Worm (Caenorhabditis elegans) whole organism, young adult: ENCODE data around the gene cut-2.

ENCODE experiments used
- B0035.1 ChIP-seq: sonication (generic microtip); optimal IDR thresholded peaks from 2 replicates; lab custom pipeline; 2016; ENCODE audit warnings: missing genetic modification characterization, mild to moderate bottlenecking, missing compliant biosample characterization, missing genotype, missing genetic modification reagents
- B0261.1 ChIP-seq: sonication (generic microtip); optimal IDR thresholded peaks from 2 replicates; lab custom pipeline; 2016; ENCODE audit warnings: mild to moderate bottlenecking, missing genetic modification characterization, moderate library complexity, missing compliant biosample characterization
- C06A6.2 ChIP-seq: fragments of 200-800 bp; sonication (Bioruptor generic); conservative IDR thresholded peaks from 2 replicates; pipeline ENCODE4 v1.3.6; 2022; ENCODE audit warnings: missing genetic modification characterization, missing compliant biosample characterization
- C17E4.6 ChIP-seq: fragments of 200-800 bp; sonication (Bioruptor generic); IDR thresholded peaks from 2 replicates; pipeline ENCODE4 v1.3.6; 2022; ENCODE audit warnings: missing genetic modification reagents, missing genetic modification characterization, missing compliant biosample characterization
- D2030.7 ChIP-seq: fragments of 200-800 bp; sonication (Bioruptor generic); IDR thresholded peaks from 2 replicates; pipeline ENCODE4 v1.3.6; 2022; ENCODE audit warnings: missing genetic modification reagents, missing genetic modification characterization, missing compliant biosample characterization
- F52B5.7 ChIP-seq: sonication (generic microtip); optimal IDR thresholded peaks from 2 replicates; lab custom pipeline; 2016; ENCODE audit warnings: mild to moderate bottlenecking, missing genetic modification characterization, missing compliant biosample characterization
- K11D2.4 ChIP-seq: fragments of 200-800 bp; sonication (Bioruptor generic); IDR thresholded peaks from 2 replicates; pipeline ENCODE4 v1.3.6; 2022; ENCODE audit warnings: missing genetic modification reagents, missing genetic modification characterization, missing compliant biosample characterization
- Y53F4B.3 ChIP-seq: fragments of 200-800 bp; sonication (Bioruptor generic); IDR thresholded peaks from 2 replicates; pipeline ENCODE4 v1.3.6; 2022; ENCODE audit warnings: missing genetic modification reagents, missing genetic modification characterization, missing compliant biosample characterization
- Y67H2A.10 ChIP-seq: fragments of 200-800 bp; sonication (Bioruptor generic); conservative IDR thresholded peaks from 2 replicates; pipeline ENCODE4 v1.3.6; 2022; ENCODE audit warnings: missing genetic modification reagents, missing genetic modification characterization, missing compliant biosample characterization
- Y79H2A.3 ChIP-seq: fragments of 200-800 bp; sonication (Bioruptor generic); conservative IDR thresholded peaks from 2 replicates; pipeline ENCODE4 v1.3.6; 2022; ENCODE audit warnings: missing genetic modification reagents, missing genetic modification characterization, missing compliant biosample characterization
- akir-1 ChIP-seq: fragments of 200-800 bp; sonication (Bioruptor generic); optimal IDR thresholded peaks from 2 replicates; lab custom pipeline; 2018; ENCODE audit warnings: mild to moderate bottlenecking, missing genetic modification characterization, moderate library complexity, missing compliant biosample characterization
- aptf-2 ChIP-seq: fragments of 200-800 bp; sonication (Bioruptor generic); conservative IDR thresholded peaks from 2 replicates; pipeline ENCODE4 v1.3.6; 2022; ENCODE audit warnings: missing genetic modification reagents, missing genetic modification characterization, missing compliant biosample characterization
- athp-1 ChIP-seq: sonication (generic microtip); optimal IDR thresholded peaks from 2 replicates; lab custom pipeline; 2017; ENCODE audit warnings: mild to moderate bottlenecking, missing genetic modification characterization, missing compliant biosample characterization
- attf-3 ChIP-seq: fragments of 200-800 bp; sonication (Bioruptor generic); conservative IDR thresholded peaks from 2 replicates; pipeline ENCODE4 v1.3.6; 2022; ENCODE audit warnings: missing genetic modification reagents, missing genetic modification characterization, missing compliant biosample characterization
- cebp-1 ChIP-seq, 2 experiments: fragments of 200-800 bp in 1 of 2; sonication (Bioruptor generic) in 1 of 2; sonication (generic microtip) in 1 of 2; IDR thresholded peaks in 1 of 2; optimal IDR thresholded peaks in 1 of 2; 2 replicates each; pipeline versions ENCODE4 v1.3.6 to Lab custom; 2017 to 2022; ENCODE audit warnings: missing compliant biosample characterization in 2 of 2, missing genetic modification characterization in 2 of 2, mild to moderate bottlenecking in 1 of 2, missing genetic modification reagents in 1 of 2, moderate library complexity in 1 of 2
- ceh-40 ChIP-seq: fragments of 200-800 bp; sonication (Bioruptor generic); IDR thresholded peaks from 2 replicates; pipeline ENCODE4 v1.3.6; 2022; ENCODE audit warnings: missing genetic modification characterization, missing compliant biosample characterization
- ceh-79 ChIP-seq: sonication (generic microtip); optimal IDR thresholded peaks from 2 replicates; lab custom pipeline; 2017; ENCODE audit warnings: mild to moderate bottlenecking, missing genetic modification characterization, missing compliant biosample characterization
- dox-1 ChIP-seq: fragments of 200-800 bp; sonication (Bioruptor generic); IDR thresholded peaks from 2 replicates; pipeline ENCODE4 v1.3.6; 2022; ENCODE audit warnings: missing genetic modification reagents, missing genetic modification characterization, missing compliant biosample characterization
- dpff-1 ChIP-seq: sonication (generic microtip); optimal IDR thresholded peaks from 2 replicates; lab custom pipeline; 2017; ENCODE audit warnings: mild to moderate bottlenecking, missing genetic modification characterization, missing compliant biosample characterization
- egl-18 ChIP-seq: fragments of 200-800 bp; sonication (Bioruptor generic); IDR thresholded peaks from 2 replicates; pipeline ENCODE4 v1.3.6; 2022; ENCODE audit warnings: missing genetic modification reagents, missing genetic modification characterization, missing compliant biosample characterization
- egl-44 ChIP-seq: fragments of 200-800 bp; sonication (Bioruptor generic); IDR thresholded peaks from 2 replicates; pipeline ENCODE4 v1.3.6; 2022; ENCODE audit warnings: missing genetic modification reagents, missing genetic modification characterization, missing compliant biosample characterization
- hlh-26 ChIP-seq: fragments of 200-800 bp; sonication (Bioruptor generic); conservative IDR thresholded peaks from 2 replicates; pipeline ENCODE4 v1.3.6; 2022; ENCODE audit warnings: missing genetic modification reagents, missing genetic modification characterization, missing compliant biosample characterization
- hmg-1.2 ChIP-seq: fragments of 200-800 bp; sonication (Bioruptor generic); IDR thresholded peaks from 2 replicates; pipeline ENCODE4 v1.3.6; 2022; ENCODE audit warnings: missing genetic modification reagents, missing genetic modification characterization, missing compliant biosample characterization
- hmg-20 ChIP-seq: fragments of 200-800 bp; sonication (Bioruptor generic); IDR thresholded peaks from 2 replicates; pipeline ENCODE4 v1.3.6; 2022; ENCODE audit warnings: missing genetic modification reagents, missing genetic modification characterization, missing compliant biosample characterization
- lag-1 ChIP-seq: fragments of 200-800 bp; sonication (Bioruptor generic); IDR thresholded peaks from 2 replicates; pipeline ENCODE4 v1.3.6; 2022; ENCODE audit warnings: missing genetic modification reagents, missing genetic modification characterization, missing compliant biosample characterization
- let-526 ChIP-seq: fragments of 200-800 bp; sonication (Bioruptor generic); IDR thresholded peaks from 2 replicates; pipeline ENCODE4 v1.3.6; 2022; ENCODE audit warnings: missing genetic modification reagents, missing genetic modification characterization, missing compliant biosample characterization
- lin-54 ChIP-seq: fragments of 200-800 bp; sonication (Bioruptor generic); optimal IDR thresholded peaks from 2 replicates; lab custom pipeline; 2018; ENCODE audit warnings: mild to moderate bottlenecking, missing genetic modification characterization, missing compliant biosample characterization
- madf-10 ChIP-seq: sonication (generic microtip); optimal IDR thresholded peaks from 2 replicates; lab custom pipeline; 2016; ENCODE audit warnings: mild to moderate bottlenecking, missing genetic modification characterization, missing compliant biosample characterization
- madf-6 ChIP-seq: fragments of 200-800 bp; sonication (Bioruptor generic); IDR thresholded peaks from 2 replicates; pipeline ENCODE4 v1.3.6; 2022; ENCODE audit warnings: missing genetic modification reagents, missing genetic modification characterization, missing compliant biosample characterization
- mcd-1 ChIP-seq: fragments of 200-800 bp; sonication (Bioruptor generic); IDR thresholded peaks from 2 replicates; pipeline ENCODE4 v1.3.6; 2022; ENCODE audit warnings: missing genetic modification reagents, missing genetic modification characterization, missing compliant biosample characterization
- mes-4 ChIP-seq: sonication (generic microtip); optimal IDR thresholded peaks from 2 replicates; lab custom pipeline; 2016; ENCODE audit warnings: missing genotype, missing genetic modification characterization, missing compliant biosample characterization
- nhr-120 ChIP-seq: fragments of 200-800 bp; sonication (Bioruptor generic); IDR thresholded peaks from 2 replicates; pipeline ENCODE4 v1.3.6; 2022; ENCODE audit warnings: missing genetic modification characterization, missing compliant biosample characterization
- pha-4 ChIP-seq: fragments of 150-350 bp; sonication (generic microtip); optimal IDR thresholded peaks from 2 replicates; lab custom pipeline; 2014; ENCODE audit warnings: missing biosample characterization, missing genetic modification reagents, missing genetic modification characterization
- rcor-1 ChIP-seq: fragments of 200-800 bp; sonication (Bioruptor generic); IDR thresholded peaks from 2 replicates; pipeline ENCODE4 v1.3.6; 2022; ENCODE audit warnings: missing genetic modification reagents, missing genetic modification characterization, missing compliant biosample characterization
- rpc-1 ChIP-seq, 2 experiments: fragments of 150-350 bp in 1 of 2; sonication (generic microtip) in 1 of 2; optimal IDR thresholded peaks; 2 replicates each; lab custom pipeline; 2014 to 2018; ENCODE audit warnings: missing biosample characterization in 1 of 2, missing genetic modification characterization in 1 of 2, missing genetic modification reagents in 1 of 2, missing genotype in 1 of 2
- sdz-38 ChIP-seq: sonication (generic microtip); optimal IDR thresholded peaks from 2 replicates; lab custom pipeline; 2016; ENCODE audit warnings: missing genotype, missing genetic modification characterization, missing compliant biosample characterization
- sea-2 ChIP-seq: fragments of 200-800 bp; sonication (Bioruptor generic); IDR thresholded peaks from 2 replicates; pipeline ENCODE4 v1.3.6; 2022; ENCODE audit warnings: missing genetic modification characterization, missing compliant biosample characterization
- snpc-1.1 ChIP-seq: sonication (generic microtip); optimal IDR thresholded peaks from 2 replicates; lab custom pipeline; 2017; ENCODE audit warnings: missing genetic modification characterization, mild to moderate bottlenecking, missing compliant biosample characterization, antibody characterized with exemption, moderate library complexity, missing genotype, missing genetic modification reagents; ENCODE audit not compliant: insufficient read depth
- snpc-4 ChIP-seq, 5 experiments: fragments of 150-350 bp in 1 of 5; sonication (generic microtip) in 4 of 5; optimal IDR thresholded peaks; 2 replicates each; lab custom pipeline; 2014 to 2018; ENCODE audit warnings: missing genetic modification characterization in 5 of 5, missing biosample characterization in 3 of 5, antibody characterized with exemption in 2 of 5, mild to moderate bottlenecking in 2 of 5, missing compliant biosample characterization in 2 of 5, missing genotype in 2 of 5, moderate library complexity in 2 of 5, missing genetic modification reagents in 1 of 5
- tbx-9 ChIP-seq: sonication (generic microtip); optimal IDR thresholded peaks from 2 replicates; lab custom pipeline; 2016; ENCODE audit warnings: borderline replicate concordance, missing genetic modification characterization, inconsistent platforms, missing compliant biosample characterization
- tlf-1 ChIP-seq: fragments of 200-800 bp; sonication (Bioruptor generic); optimal IDR thresholded peaks from 2 replicates; lab custom pipeline; 2018; ENCODE audit warnings: mild to moderate bottlenecking, missing genetic modification characterization, missing compliant biosample characterization
- unc-130 ChIP-seq: sonication (generic microtip); optimal IDR thresholded peaks from 2 replicates; lab custom pipeline; 2016; ENCODE audit warnings: missing genetic modification reagents, missing genetic modification characterization, missing compliant biosample characterization
- unc-62 ChIP-seq: fragments of 150-350 bp; optimal IDR thresholded peaks from 2 replicates; lab custom pipeline; 2014; ENCODE audit warnings: missing biosample characterization, missing genetic modification reagents, missing genetic modification characterization
- zfh-2 ChIP-seq: fragments of 200-800 bp; sonication (Bioruptor generic); conservative IDR thresholded peaks from 2 replicates; pipeline ENCODE4 v1.3.6; 2022; ENCODE audit warnings: missing genetic modification reagents, missing genetic modification characterization, missing compliant biosample characterization
- zim-3 ChIP-seq: sonication (generic microtip); optimal IDR thresholded peaks from 2 replicates; lab custom pipeline; 2017; ENCODE audit warnings: mild to moderate bottlenecking, missing genetic modification characterization, moderate library complexity, missing compliant biosample characterization
- ztf-25 ChIP-seq: fragments of 200-800 bp; sonication (Bioruptor generic); IDR thresholded peaks from 2 replicates; pipeline ENCODE4 v1.3.6; 2022; ENCODE audit warnings: missing genetic modification reagents, missing genetic modification characterization, missing compliant biosample characterization
- ztf-28 ChIP-seq: fragments of 200-800 bp; sonication (Bioruptor generic); IDR thresholded peaks from 2 replicates; pipeline ENCODE4 v1.3.6; 2022; ENCODE audit warnings: missing genetic modification reagents, missing genetic modification characterization, missing compliant biosample characterization

cut-2 gene

ce11 chrV:13462974-13463373 is 48.2 kb downstream of the cut-2 start, which contains the start of gene frm-10 (continued):
- TF ChIP-seq egl-44 (GFP tag; lab: Robert Waterston, UW) (peak; percentile 68; the same call in 1 of the 2 replicates), hlh-26 (GFP tag; lab: Robert Waterston, UW) (no peak), K11D2.4 (GFP tag; lab: Robert Waterston, UW) (peak; percentile 34; the same call in 1 of the 2 replicates), B0261.1 (tag; lab: Kevin White, UChicago) (no peak), F52B5.7 (no peak), egl-18 (no peak), zfh-2 (GFP tag; lab: Robert Waterston, UW) (no peak), athp-1 (tag; lab: Kevin White, UChicago) (no peak), cebp-1 (GFP tag; IDR thresholded peaks at IDR 0.05; lab: Robert Waterston, UW) (peak; percentile 99), cebp-1 (tag; optimal IDR thresholded peaks at IDR 0.05; lab: Kevin White, UChicago) (peak; percentile 100), lag-1 (GFP tag; lab: Robert Waterston, UW) (no peak), Y79H2A.3 (GFP tag; lab: Robert Waterston, UW) (no peak), mcd-1 (GFP tag; lab: Robert Waterston, UW) (no peak; the same call in 1 of the 2 replicates), zim-3 (tag; lab: Kevin White, UChicago) (no peak), rpc-1 (optimal IDR thresholded peaks at IDR 0.05; lab: Kevin White, UChicago) (no peak), rpc-1 (tag; optimal IDR thresholded peaks at IDR 0.05; lab: Kevin White, UChicago) (no peak), ztf-28 (no peak), unc-62 (GFP tag; lab: Kevin White, UChicago) (peak; percentile 54), hmg-20 (GFP tag; lab: Robert Waterston, UW) (no peak), ceh-79 (tag; lab: Kevin White, UChicago) (no peak), dpff-1 (tag; lab: Kevin White, UChicago) (no peak), C17E4.6 (GFP tag; lab: Robert Waterston, UW) (no peak), nhr-120 (GFP tag; lab: Robert Waterston, UW) (no peak), tbx-9 (tag; lab: Kevin White, UChicago) (no peak), sdz-38 (tag; lab: Kevin White, UChicago) (no peak), unc-130 (GFP tag; lab: Kevin White, UChicago) (no peak), D2030.7 (GFP tag; lab: Robert Waterston, UW) (no peak), attf-3 (0 out of 2 replicates have a peak, but pooled peaks have one; percentile 34), sea-2 (no peak), snpc-4 (GFP tag; optimal IDR thresholded peaks at IDR 0.05; lab: Kevin White, UChicago) (no peak), snpc-4 (tag; optimal IDR thresholded peaks at IDR 0.05; lab: Kevin White, UChicago) (peak in 2 of 4 experiments; percentile 45 to 59), B0035.1 (tag; lab: Kevin White, UChicago) (no peak), madf-6 (GFP tag; lab: Robert Waterston, UW) (no peak), ztf-25 (GFP tag; lab: Robert Waterston, UW) (no peak), snpc-1.1 (no peak), pha-4 (tag; lab: Kevin White, UChicago) (peak; percentile 34), Y53F4B.3 (no peak), C06A6.2 (GFP tag; lab: Robert Waterston, UW) (peak; percentile 51; the same call in 1 of the 2 replicates), dox-1 (GFP tag; lab: Robert Waterston, UW) (peak; percentile 84; the same call in 1 of the 2 replicates), Y67H2A.10 (no peak), aptf-2 (GFP tag; lab: Robert Waterston, UW) (no peak), hmg-1.2 (GFP tag; lab: Robert Waterston, UW) (peak; percentile 93), rcor-1 (GFP tag; lab: Robert Waterston, UW) (0 out of 2 replicates have a peak, but pooled peaks have one; percentile 36), let-526 (GFP tag; lab: Robert Waterston, UW) (no peak), lin-54 (GFP tag; lab: Kevin White, UChicago) (no peak), ceh-40 (GFP tag; lab: Robert Waterston, UW) (no peak), tlf-1 (GFP tag; lab: Kevin White, UChicago) (no peak), mes-4 (no peak), madf-10 (tag; lab: Kevin White, UChicago) (peak; percentile 74), akir-1 (GFP tag; lab: Kevin White, UChicago) (no peak)
